Worm (Caenorhabditis elegans): ENCODE data around the gene lsy-27.

DNA sequence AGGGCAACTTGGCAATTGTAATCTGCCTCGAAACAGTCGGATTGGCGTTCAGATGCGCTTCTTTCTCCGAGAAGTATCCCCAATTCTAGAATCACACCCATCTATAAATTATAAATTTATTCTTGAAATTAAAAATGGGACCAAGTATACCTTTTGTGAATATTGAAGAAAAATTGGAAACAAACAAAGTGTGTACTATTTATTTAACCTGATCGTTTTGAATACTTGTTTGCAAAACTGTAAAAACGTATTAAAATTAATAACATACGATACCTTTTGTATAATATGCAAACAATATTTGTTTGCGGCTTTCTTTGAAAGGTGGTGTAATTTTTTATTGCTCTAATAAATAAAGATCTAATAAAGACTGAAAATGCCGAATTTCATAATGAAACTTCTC is 37.6 kb downstream of the lsy-27 start, which contains the start of gene Y61B8B.3:
- TF ChIP-seq klf-2 (GFP tag; conservative IDR thresholded peaks at IDR 0.05): no peak
- TF ChIP-seq T22C8.4 (GFP tag; IDR thresholded peaks at IDR 0.05): no peak
